Fruit fly (Drosophila melanogaster): ENCODE data around the gene CG8519.

CG8519 gene

DNA sequence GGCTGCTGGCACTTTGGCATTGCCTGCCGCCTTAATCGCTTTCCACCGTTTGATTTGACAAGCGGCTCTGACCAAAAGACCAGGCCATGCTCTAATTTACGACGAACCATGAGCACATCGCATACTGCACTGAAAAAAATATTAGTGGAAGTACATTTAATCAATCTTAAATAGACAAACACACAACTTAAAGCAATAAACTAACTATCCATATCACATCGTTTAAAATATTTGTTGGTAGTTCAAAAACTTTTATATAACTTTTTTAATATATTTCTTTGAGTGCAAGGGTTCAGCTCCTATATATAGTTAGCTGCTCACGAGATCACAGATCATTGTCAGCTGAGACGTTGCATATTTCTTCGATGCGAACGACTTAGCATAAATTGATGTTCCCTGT lies 1.2 kb downstream of the CG8519 start (continued):
- TF ChIP-seq CG4820 (GFP tag; optimal IDR thresholded peaks at IDR 0.05) (peak; percentile 64), CG17829 (tag; optimal IDR thresholded peaks at IDR 0.05) (peak; percentile 61), gem (tag; optimal IDR thresholded peaks at IDR 0.05) (peak; percentile 75), dpn (GFP tag; optimal IDR thresholded peaks at IDR 0.05) (peak; percentile 17 to 49), HLH3B (GFP tag; IDR thresholded peaks at IDR 0.05) (peak; percentile 61), CG1603 (tag; optimal IDR thresholded peaks at IDR 0.05) (peak; percentile 47), CG3995 (GFP tag; optimal IDR thresholded peaks at IDR 0.05) (no peak), aop (GFP tag; IDR thresholded peaks at IDR 0.05) (no peak), pum (GFP tag; optimal IDR thresholded peaks at IDR 0.05) (peak; percentile 27), CG16779 (GFP tag; IDR thresholded peaks at IDR 0.05) (no peak), CG32767 (GFP tag; IDR thresholded peaks at IDR 0.05) (0 out of 2 replicates have a peak, but pooled peaks have one; percentile 30), Adf1 (GFP tag; IDR thresholded peaks at IDR 0.05) (no peak), ATbp (GFP tag; optimal IDR thresholded peaks at IDR 0.05) (peak; percentile 61), Hr3 (GFP tag; optimal IDR thresholded peaks at IDR 0.05) (peak; percentile 64), Max (GFP tag; optimal IDR thresholded peaks at IDR 0.05) (peak; percentile 15), CG7556 (GFP tag; optimal IDR thresholded peaks at IDR 0.05) (peak; percentile 41), inv (GFP tag; IDR thresholded peaks at IDR 0.05; ENCODE audit: partially characterized antibody) (no peak), ind (GFP tag; optimal IDR thresholded peaks at IDR 0.05) (peak; percentile 59), bsh (GFP tag; optimal IDR thresholded peaks at IDR 0.05) (peak in 1 of 2 experiments; percentile 80), salm (tag; optimal IDR thresholded peaks at IDR 0.05) (peak; percentile 45), CG13296 (GFP tag; optimal IDR thresholded peaks at IDR 0.05) (peak; percentile 77), CG30403 (GFP tag; optimal IDR thresholded peaks at IDR 0.05) (peak; percentile 59), TFAM (GFP tag; optimal IDR thresholded peaks at IDR 0.05) (no peak), Meics (GFP tag; optimal IDR thresholded peaks at IDR 0.05) (peak; percentile 52), Ets97D (GFP tag; optimal IDR thresholded peaks at IDR 0.05) (peak; percentile 1), HLHmδ (GFP tag; optimal IDR thresholded peaks at IDR 0.05) (no peak), HmgZ (tag; optimal IDR thresholded peaks at IDR 0.05) (peak; percentile 6), CG11695 (GFP tag; IDR thresholded peaks at IDR 0.05) (peak; percentile 53; the same call in 2 of the 3 replicates), ken (GFP tag; IDR thresholded peaks at IDR 0.05) (0 out of 3 replicates have a peak, but pooled peaks have one; percentile 43), Taf1 (GFP tag; IDR thresholded peaks at IDR 0.05) (no peak), CG15073 (GFP tag; optimal IDR thresholded peaks at IDR 0.05) (no peak), chif (GFP tag; optimal IDR thresholded peaks at IDR 0.05) (peak in 1 of 2 experiments; percentile 31), CG6254 (GFP tag; optimal IDR thresholded peaks at IDR 0.05) (peak; percentile 30), ase (GFP tag; IDR thresholded peaks at IDR 0.05) (peak; percentile 45; the same call in 1 of the 3 replicates), CG11723 (GFP tag; optimal IDR thresholded peaks at IDR 0.05) (peak; percentile 32), row (GFP tag; IDR thresholded peaks at IDR 0.05) (peak; percentile 75), run (tag; optimal IDR thresholded peaks at IDR 0.05) (peak; percentile 35), CG17186 (GFP tag; optimal IDR thresholded peaks at IDR 0.05) (no peak), CG31388 (GFP tag; optimal IDR thresholded peaks at IDR 0.05) (no peak), chm (GFP tag; IDR thresholded peaks at IDR 0.05) (no peak; the same call in 1 of the 2 replicates), slou (GFP tag; optimal IDR thresholded peaks at IDR 0.05) (no peak), org-1 (GFP tag; optimal IDR thresholded peaks at IDR 0.05) (peak; percentile 15), Sry-δ (GFP tag; optimal IDR thresholded peaks at IDR 0.05) (no peak), Doc2 (GFP tag; IDR thresholded peaks at IDR 0.05) (no peak), CG12071 (GFP tag; optimal IDR thresholded peaks at IDR 0.05) (peak; percentile 60), Awh (GFP tag; IDR thresholded peaks at IDR 0.05) (no peak), cg (GFP tag; optimal IDR thresholded peaks at IDR 0.05) (no peak), CG12769 (tag; optimal IDR thresholded peaks at IDR 0.05) (peak; percentile 64), Hr39 (optimal IDR thresholded peaks at IDR 0.05) (no peak), scrt (GFP tag; optimal IDR thresholded peaks at IDR 0.05) (peak; percentile 48), unc-4 (GFP tag; IDR thresholded peaks at IDR 0.05; ENCODE audit: partially characterized antibody) (no peak)

Data from whole organism, embryonic.